Worm (Caenorhabditis elegans) whole organism, L2 larva: ENCODE measurements around the gene fipr-27.
"Not testable (repeated sequence)": the region's sequence is repeated elsewhere in the genome, so short reads cannot be mapped to it uniquely, and the experiment has no call there.

Source experiments
- C34F6.9 ChIP-seq: fragments of 150-350 bp; optimal IDR thresholded peaks from 2 replicates; lab custom pipeline; 2014; ENCODE audit warnings: missing biosample characterization, missing genetic modification characterization
- R02D3.7 ChIP-seq: fragments of 150-350 bp; optimal IDR thresholded peaks from 2 replicates; lab custom pipeline; 2014; ENCODE audit warnings: missing biosample characterization, missing genetic modification characterization
- ZK546.5 ChIP-seq: sonication (generic microtip); optimal IDR thresholded peaks from 2 replicates; lab custom pipeline; 2017; ENCODE audit warnings: missing biosample characterization, missing genetic modification characterization
- aly-2 ChIP-seq: fragments of 150-350 bp; optimal IDR thresholded peaks from 2 replicates; lab custom pipeline; 2014; ENCODE audit warnings: missing biosample characterization, missing genetic modification characterization
- ama-1 ChIP-seq: fragments of 150-350 bp; optimal IDR thresholded peaks from 2 replicates; lab custom pipeline; 2018; ENCODE audit warnings: inconsistent platforms
- blmp-1 ChIP-seq: sonication (generic microtip); optimal IDR thresholded peaks from 2 replicates; lab custom pipeline; 2017; ENCODE audit warnings: missing genetic modification characterization, mild to moderate bottlenecking, missing compliant biosample characterization, antibody characterized with exemption, moderate library complexity; ENCODE audit not compliant: insufficient read depth
- ceh-16 ChIP-seq: fragments of 150-350 bp; optimal IDR thresholded peaks from 2 replicates; lab custom pipeline; 2014; ENCODE audit warnings: missing biosample characterization, missing genetic modification characterization
- ceh-82 ChIP-seq: fragments of 150-350 bp; optimal IDR thresholded peaks from 2 replicates; lab custom pipeline; 2014; ENCODE audit warnings: missing biosample characterization, missing genetic modification characterization
- crh-2 ChIP-seq: sonication (generic microtip); optimal IDR thresholded peaks from 2 replicates; lab custom pipeline; 2017; ENCODE audit warnings: missing biosample characterization, missing genetic modification characterization
- dmd-4 ChIP-seq: sonication (generic microtip); optimal IDR thresholded peaks from 2 replicates; lab custom pipeline; 2017; ENCODE audit warnings: missing biosample characterization, missing genetic modification characterization
- elt-3 ChIP-seq: sonication (generic microtip); optimal IDR thresholded peaks from 2 replicates; lab custom pipeline; 2017; ENCODE audit warnings: missing biosample characterization, missing genetic modification characterization
- gmeb-1 ChIP-seq: fragments of 150-350 bp; optimal IDR thresholded peaks from 2 replicates; lab custom pipeline; 2014; ENCODE audit warnings: missing biosample characterization, missing genetic modification characterization
- lin-13 ChIP-seq: fragments of 150-350 bp; optimal IDR thresholded peaks from 2 replicates; lab custom pipeline; 2014; ENCODE audit warnings: missing biosample characterization, missing genetic modification reagents, missing genetic modification characterization
- lsy-2 ChIP-seq, 2 experiments: fragments of 150-350 bp in 1 of 2; sonication (generic microtip) in 1 of 2; optimal IDR thresholded peaks; 2 replicates each; lab custom pipeline; 2014 to 2017; ENCODE audit warnings: missing biosample characterization in 2 of 2, missing genetic modification characterization in 2 of 2
- mab-5 ChIP-seq: fragments of 150-350 bp; optimal IDR thresholded peaks from 2 replicates; lab custom pipeline; 2014; ENCODE audit warnings: missing biosample characterization, missing genetic modification characterization
- mdl-1 ChIP-seq, 2 experiments: fragments of 150-350 bp in 1 of 2; sonication (generic microtip) in 1 of 2; optimal IDR thresholded peaks; 2 replicates each; lab custom pipeline; 2017; ENCODE audit warnings: missing biosample characterization in 2 of 2, missing genetic modification characterization in 2 of 2
- nhr-10 ChIP-seq: sonication (generic microtip); optimal IDR thresholded peaks from 2 replicates; lab custom pipeline; 2017; ENCODE audit warnings: missing biosample characterization, missing genetic modification characterization
- nhr-11 ChIP-seq: fragments of 150-350 bp; optimal IDR thresholded peaks from 2 replicates; lab custom pipeline; 2014; ENCODE audit warnings: missing biosample characterization, missing genetic modification characterization
- nhr-12 ChIP-seq: fragments of 150-350 bp; optimal IDR thresholded peaks from 2 replicates; lab custom pipeline; 2014; ENCODE audit warnings: missing biosample characterization, missing genetic modification characterization
- nhr-129 ChIP-seq: fragments of 150-350 bp; optimal IDR thresholded peaks from 2 replicates; lab custom pipeline; 2014; ENCODE audit warnings: missing biosample characterization, missing genetic modification characterization
- nhr-23 ChIP-seq: fragments of 150-350 bp; optimal IDR thresholded peaks from 2 replicates; lab custom pipeline; 2014; ENCODE audit warnings: missing biosample characterization, missing genetic modification reagents, missing genetic modification characterization
- nhr-25 ChIP-seq: fragments of 150-350 bp; sonication (generic microtip); optimal IDR thresholded peaks from 3 replicates; lab custom pipeline; 2014; ENCODE audit warnings: missing biosample characterization, missing genetic modification characterization
- nhr-6 ChIP-seq: fragments of 150-350 bp; optimal IDR thresholded peaks from 2 replicates; lab custom pipeline; 2014; ENCODE audit warnings: missing biosample characterization, missing genetic modification characterization
- nhr-77 ChIP-seq: fragments of 150-350 bp; optimal IDR thresholded peaks from 2 replicates; lab custom pipeline; 2014; ENCODE audit warnings: missing biosample characterization, missing genetic modification characterization
- sem-4 ChIP-seq: fragments of 150-350 bp; optimal IDR thresholded peaks from 2 replicates; lab custom pipeline; 2014; ENCODE audit warnings: missing biosample characterization, missing genetic modification reagents, missing genetic modification characterization
- sma-3 ChIP-seq: sonication (generic microtip); optimal IDR thresholded peaks from 2 replicates; lab custom pipeline; 2016; ENCODE audit warnings: missing genetic modification reagents, missing genetic modification characterization, missing compliant biosample characterization
- unc-55 ChIP-seq: fragments of 150-350 bp; sonication (generic microtip); optimal IDR thresholded peaks from 3 replicates; lab custom pipeline; 2014; ENCODE audit warnings: missing biosample characterization, missing genetic modification reagents, missing genetic modification characterization
- unc-62 ChIP-seq: fragments of 150-350 bp; optimal IDR thresholded peaks from 2 replicates; lab custom pipeline; 2014; ENCODE audit warnings: missing biosample characterization, missing genetic modification reagents, missing genetic modification characterization
- ztf-1 ChIP-seq: fragments of 200-800 bp; sonication (Bioruptor generic); conservative IDR thresholded peaks from 2 replicates; pipeline ENCODE4 v1.3.6; 2022; ENCODE audit warnings: missing genetic modification characterization, missing compliant biosample characterization

fipr-27 gene

ce11 chrIV:16630622-16631021, at the start of gene fipr-27:
Gene fipr-27, plus strand, starts transcription at chrIV:16630922.
- TF ChIP-seq ZK546.5 (no peak), lin-13 (GFP tag; lab: Kevin White, UChicago) (no peak), mab-5 (tag; lab: Kevin White, UChicago) (no peak), blmp-1 (tag; lab: Kevin White, UChicago) (no peak)

ce11 chrIV:16601599-16601998, 29.1 kb upstream of the fipr-27 start:
- TF ChIP-seq aly-2 (tag; lab: Kevin White, UChicago) (no peak), nhr-11 (tag; lab: Kevin White, UChicago) (no peak), dmd-4 (tag; lab: Kevin White, UChicago) (no peak), nhr-77 (tag; lab: Kevin White, UChicago) (no peak)

ce11 chrIV:16602676-16603075, 28.0 kb upstream of the fipr-27 start, which contains the start of gene col-137:
Gene col-137, minus strand, starts transcription at chrIV:16602776.
- TF ChIP-seq ceh-82 (tag; lab: Kevin White, UChicago) (no peak), lin-13 (GFP tag; lab: Kevin White, UChicago) (no peak), nhr-10 (no peak)

ce11 chrIV:16622522-16622921, 8.2 kb upstream of the fipr-27 start:
- TF ChIP-seq ZK546.5 (no peak), nhr-6 (tag; lab: Kevin White, UChicago) (no peak), nhr-77 (tag; lab: Kevin White, UChicago) (no peak), lsy-2 (tag; optimal IDR thresholded peaks at IDR 0.05; lab: Kevin White, UChicago) (no peak), sem-4 (no peak), nhr-11 (tag; lab: Kevin White, UChicago) (no peak)

ce11 chrIV:16625909-16626308, 4.8 kb upstream of the fipr-27 start, which contains the start of gene fip-7:
Gene fip-7, plus strand, starts transcription at chrIV:16626209.
- TF ChIP-seq nhr-12 (tag; lab: Kevin White, UChicago); ztf-1 (GFP tag; lab: Robert Waterston, UW); C34F6.9: not testable (repeated sequence)

- TF ChIP-seq nhr-25: no peak
- TF ChIP-seq sma-3 (GFP tag; lab: Kevin White, UChicago): no peak
- TF ChIP-seq mdl-1 (tag; optimal IDR thresholded peaks at IDR 0.05; lab: Kevin White, UChicago): no peak
- no peak for TF ChIP-seq nhr-6 (tag; lab: Kevin White, UChicago)
- no peak for TF ChIP-seq R02D3.7 (tag; lab: Kevin White, UChicago)
- TF ChIP-seq elt-3 (tag; lab: Kevin White, UChicago): no peak
- no peak for TF ChIP-seq unc-55 (GFP tag; lab: Kevin White, UChicago)
- TF ChIP-seq ama-1 (lab: Kevin White, UChicago): no peak
- TF ChIP-seq mab-5 (tag; lab: Kevin White, UChicago): no peak
- TF ChIP-seq, all 48 proteins: peak for 0
Observed at ce11 chrIV:16627676-16628075, 3.0 kb upstream of the fipr-27 start, which contains the start of gene fipr-28. Gene fipr-28, plus strand, starts transcription at chrIV:16627976.

ce11 chrIV:16629090-16629489, 1.6 kb upstream of the fipr-27 start, which contains the start of gene Y51H4A.936:
Gene Y51H4A.936, plus strand, starts transcription at chrIV:16629390.
- TF ChIP-seq ZK546.5 (no peak), nhr-23 (no peak), unc-62 (GFP tag; lab: Kevin White, UChicago) (no peak), ceh-16 (tag; lab: Kevin White, UChicago) (no peak), nhr-129 (tag; lab: Kevin White, UChicago) (no peak), gmeb-1 (tag; lab: Kevin White, UChicago) (no peak), crh-2 (tag; lab: Kevin White, UChicago) (no peak), sma-3 (GFP tag; lab: Kevin White, UChicago) (no peak)
